Fruit fly (Drosophila melanogaster) whole organism, embryonic: ENCODE data around the gene CG32074.

ENCODE experiments used
- CG10274 ChIP-seq: fragments of 200-800 bp; sonication (Bioruptor generic); optimal IDR thresholded peaks from 3 replicates; lab custom pipeline; 2017; ENCODE audit warnings: missing biosample characterization, mild to moderate bottlenecking, missing genetic modification characterization
- CG10366 ChIP-seq: fragments of 200-800 bp; sonication (Bioruptor generic); IDR thresholded peaks from 2 replicates; pipeline ENCODE4 v1.3.6; 2022; ENCODE audit warnings: missing biosample characterization, missing genetic modification characterization
- CG11504 ChIP-seq: fragments of 200-800 bp; sonication (Bioruptor generic); optimal IDR thresholded peaks from 3 replicates; lab custom pipeline; 2019; ENCODE audit warnings: missing biosample characterization, mild to moderate bottlenecking, missing genetic modification characterization, moderate library complexity
- CG11723 ChIP-seq: fragments of 200-800 bp; sonication (Bioruptor generic); optimal IDR thresholded peaks from 2 replicates; lab custom pipeline; 2017; ENCODE audit warnings: missing biosample characterization, mild to moderate bottlenecking, missing genetic modification characterization
- CG12942 ChIP-seq: fragments of 200-800 bp; sonication (Bioruptor generic); optimal IDR thresholded peaks from 3 replicates; lab custom pipeline; 2016; ENCODE audit warnings: missing biosample characterization, missing genetic modification characterization
- CG13123 ChIP-seq: fragments of 200-800 bp; sonication (Bioruptor generic); optimal IDR thresholded peaks from 2 replicates; lab custom pipeline; 2016; ENCODE audit warnings: missing biosample characterization, missing genetic modification characterization
- CG13287 ChIP-seq: fragments of 200-800 bp; sonication (Bioruptor generic); IDR thresholded peaks from 2 replicates; pipeline ENCODE4 v1.3.6; 2022; ENCODE audit warnings: missing biosample characterization, missing genetic modification characterization; ENCODE audit not compliant: partially characterized antibody
- CG14667 ChIP-seq: fragments of 200-800 bp; sonication (Bioruptor generic); IDR thresholded peaks from 2 replicates; pipeline ENCODE4 v1.3.6; 2022; ENCODE audit warnings: missing biosample characterization, missing genetic modification characterization
- CG15011 ChIP-seq: fragments of 200-800 bp; sonication (Bioruptor generic); optimal IDR thresholded peaks from 3 replicates; lab custom pipeline; 2018; ENCODE audit warnings: missing biosample characterization, mild to moderate bottlenecking, missing genetic modification characterization
- CG17328 ChIP-seq: fragments of 200-800 bp; sonication (Bioruptor generic); IDR thresholded peaks from 2 replicates; pipeline ENCODE4 v1.3.6; 2022; ENCODE audit warnings: missing biosample characterization, missing genetic modification characterization
- CG17802 ChIP-seq: fragments of 200-800 bp; sonication (Bioruptor generic); optimal IDR thresholded peaks from 2 replicates; lab custom pipeline; 2018; ENCODE audit warnings: missing biosample characterization, mild to moderate bottlenecking, missing genetic modification characterization, moderate library complexity
- CG30403 ChIP-seq: fragments of 200-800 bp; sonication (Bioruptor generic); optimal IDR thresholded peaks from 3 replicates; lab custom pipeline; 2016; ENCODE audit warnings: missing biosample characterization, missing genetic modification characterization
- CG31365 ChIP-seq: fragments of 200-800 bp; sonication (Bioruptor generic); optimal IDR thresholded peaks from 2 replicates; lab custom pipeline; 2018; ENCODE audit warnings: missing biosample characterization, mild to moderate bottlenecking, missing genetic modification characterization
- CG32532 ChIP-seq: fragments of 200-800 bp; sonication (Bioruptor generic); IDR thresholded peaks from 2 replicates; pipeline ENCODE4 v1.3.6; 2022; ENCODE audit warnings: missing biosample characterization, missing genetic modification characterization
- CG32767 ChIP-seq: fragments of 200-800 bp; sonication (Bioruptor generic); IDR thresholded peaks from 2 replicates; pipeline ENCODE4 v1.3.6; 2022; ENCODE audit warnings: missing biosample characterization, missing genetic modification characterization
- CG4360 ChIP-seq: fragments of 200-800 bp; sonication (Bioruptor generic); IDR thresholded peaks from 2 replicates; pipeline ENCODE4 v1.3.6; 2022; ENCODE audit warnings: missing biosample characterization, missing genetic modification characterization
- CG4707 ChIP-seq: fragments of 200-800 bp; sonication (Bioruptor generic); optimal IDR thresholded peaks from 2 replicates; lab custom pipeline; 2018; ENCODE audit warnings: missing biosample characterization, mild to moderate bottlenecking, missing genetic modification characterization, moderate library complexity
- CG5180 ChIP-seq: fragments of 200-800 bp; sonication (Bioruptor generic); optimal IDR thresholded peaks from 3 replicates; lab custom pipeline; 2017; ENCODE audit warnings: missing biosample characterization, missing genetic modification characterization, mild to moderate bottlenecking, moderate library complexity, missing genetic modification reagents
- CG8359 ChIP-seq: fragments of 200-800 bp; sonication (Bioruptor generic); optimal IDR thresholded peaks from 2 replicates; lab custom pipeline; 2017; ENCODE audit warnings: missing biosample characterization, mild to moderate bottlenecking, missing genetic modification characterization, borderline replicate concordance
- CG9609 ChIP-seq: fragments of 200-800 bp; sonication (Bioruptor generic); optimal IDR thresholded peaks from 3 replicates; lab custom pipeline; 2016; ENCODE audit warnings: missing biosample characterization, missing genetic modification characterization
- CG9797 ChIP-seq: fragments of 200-800 bp; sonication (Bioruptor generic); optimal IDR thresholded peaks from 3 replicates; lab custom pipeline; 2018; ENCODE audit warnings: missing biosample characterization, mild to moderate bottlenecking, missing genetic modification characterization
- Deaf1 ChIP-seq: fragments of 200-800 bp; optimal IDR thresholded peaks from 3 replicates; lab custom pipeline; 2019; ENCODE audit warnings: missing biosample characterization, mild to moderate bottlenecking, missing genetic modification characterization, moderate library complexity
- Dek ChIP-seq: fragments of 200-800 bp; sonication (Bioruptor generic); optimal IDR thresholded peaks from 3 replicates; lab custom pipeline; 2019; ENCODE audit warnings: missing biosample characterization, mild to moderate bottlenecking, missing genetic modification characterization, moderate library complexity
- Elba2 ChIP-seq: fragments of 200-800 bp; sonication (Bioruptor generic); optimal IDR thresholded peaks from 3 replicates; lab custom pipeline; 2016; ENCODE audit warnings: missing biosample characterization, missing genetic modification characterization
- Gug ChIP-seq: fragments of 200-800 bp; sonication (Bioruptor generic); IDR thresholded peaks from 4 replicates; pipeline ENCODE4 v1.3.6; 2022; ENCODE audit warnings: missing biosample characterization, missing genetic modification characterization
- Hr39 ChIP-seq: fragments of >200 bp; optimal IDR thresholded peaks from 2 replicates; lab custom pipeline; 2017
- Hr78 ChIP-seq, 2 experiments: fragments of 200-800 bp in 1 of 2; fragments of >200 bp in 1 of 2; sonication (Bioruptor generic) in 1 of 2; optimal IDR thresholded peaks; 2 replicates each; lab custom pipeline; 2017 to 2019; ENCODE audit warnings: missing biosample characterization in 2 of 2, missing genetic modification characterization in 2 of 2, mild to moderate bottlenecking in 1 of 2, moderate library complexity in 1 of 2
- Jarid2 ChIP-seq: fragments of 200-800 bp; sonication (Bioruptor generic); optimal IDR thresholded peaks from 3 replicates; lab custom pipeline; 2017; ENCODE audit warnings: mild to moderate bottlenecking, missing biosample characterization, missing genetic modification reagents, missing genetic modification characterization
- Lpt ChIP-seq: fragments of >200 bp; optimal IDR thresholded peaks from 2 replicates; lab custom pipeline; 2018; ENCODE audit warnings: missing biosample characterization, missing genetic modification characterization
- Myb ChIP-seq: fragments of 200-800 bp; sonication (Bioruptor generic); optimal IDR thresholded peaks from 2 replicates; lab custom pipeline; 2016; ENCODE audit warnings: missing biosample characterization, missing genetic modification characterization
- NC2α ChIP-seq: fragments of 200-800 bp; sonication (Bioruptor generic); optimal IDR thresholded peaks from 2 replicates; lab custom pipeline; 2016; ENCODE audit warnings: missing biosample characterization, missing genetic modification characterization
- Nf-YB ChIP-seq: fragments of 200-800 bp; sonication (Bioruptor generic); optimal IDR thresholded peaks from 3 replicates; lab custom pipeline; 2019; ENCODE audit warnings: missing biosample characterization, mild to moderate bottlenecking, missing genetic modification characterization, moderate library complexity
- Oli ChIP-seq: fragments of 200-800 bp; sonication (Bioruptor generic); optimal IDR thresholded peaks from 2 replicates; lab custom pipeline; 2018; ENCODE audit warnings: missing biosample characterization, mild to moderate bottlenecking, missing genetic modification characterization, moderate library complexity
- Ravus ChIP-seq: fragments of 200-800 bp; sonication (Bioruptor generic); IDR thresholded peaks from 2 replicates; pipeline ENCODE4 v1.3.6; 2022; ENCODE audit warnings: missing biosample characterization, missing genetic modification characterization
- Sry-δ ChIP-seq: fragments of 200-800 bp; sonication (Bioruptor generic); optimal IDR thresholded peaks from 2 replicates; lab custom pipeline; 2016; ENCODE audit warnings: missing biosample characterization, missing genetic modification characterization
- az2 ChIP-seq: fragments of 200-800 bp; sonication (Bioruptor generic); optimal IDR thresholded peaks from 3 replicates; lab custom pipeline; 2016; ENCODE audit warnings: missing biosample characterization, missing genetic modification characterization
- caup ChIP-seq: fragments of 200-800 bp; sonication (Bioruptor generic); optimal IDR thresholded peaks from 3 replicates; lab custom pipeline; 2017; ENCODE audit warnings: missing biosample characterization, mild to moderate bottlenecking, missing genetic modification characterization, moderate library complexity; ENCODE audit not compliant: severe bottlenecking
- cg ChIP-seq: fragments of 200-800 bp; sonication (Bioruptor generic); optimal IDR thresholded peaks from 3 replicates; lab custom pipeline; 2019; ENCODE audit warnings: missing biosample characterization, mild to moderate bottlenecking, missing genetic modification characterization, moderate library complexity
- croc ChIP-seq: fragments of 200-800 bp; sonication (Bioruptor generic); conservative IDR thresholded peaks from 3 replicates; pipeline ENCODE4 v1.3.6; 2022; ENCODE audit warnings: missing biosample characterization, missing genetic modification characterization
- disco-r ChIP-seq: fragments of 200-800 bp; sonication (Bioruptor generic); optimal IDR thresholded peaks from 2 replicates; lab custom pipeline; 2016; ENCODE audit warnings: missing biosample characterization, missing genetic modification characterization
- eyg ChIP-seq: fragments of 200-800 bp; sonication (Bioruptor generic); optimal IDR thresholded peaks from 3 replicates; lab custom pipeline; 2016; ENCODE audit warnings: missing biosample characterization, missing genetic modification characterization
- fru ChIP-seq: fragments of >200 bp; optimal IDR thresholded peaks from 2 replicates; lab custom pipeline; 2017
- gce ChIP-seq: fragments of 200-800 bp; sonication (Bioruptor generic); IDR thresholded peaks from 3 replicates; pipeline ENCODE4 v1.3.6; 2022; ENCODE audit warnings: missing biosample characterization, missing genetic modification characterization
- hkb ChIP-seq, 2 experiments: fragments of 200-800 bp in 1 of 2; fragments of >200 bp in 1 of 2; sonication (Bioruptor generic) in 1 of 2; IDR thresholded peaks in 1 of 2; optimal IDR thresholded peaks in 1 of 2; 2 replicates each; pipeline versions ENCODE4 v1.3.6 to Lab custom; 2017 to 2022; ENCODE audit warnings: missing biosample characterization in 1 of 2, missing genetic modification characterization in 1 of 2
- kni ChIP-seq: fragments of 200-800 bp; sonication (Bioruptor generic); optimal IDR thresholded peaks from 3 replicates; lab custom pipeline; 2017; ENCODE audit warnings: mild to moderate bottlenecking, missing biosample characterization, missing genetic modification reagents, missing genetic modification characterization
- mld ChIP-seq: fragments of 200-800 bp; sonication (Bioruptor generic); IDR thresholded peaks from 3 replicates; pipeline ENCODE4 v1.3.6; 2022; ENCODE audit warnings: missing biosample characterization, missing genetic modification characterization; ENCODE audit not compliant: partially characterized antibody
- peb ChIP-seq: fragments of 200-800 bp; sonication (Bioruptor generic); IDR thresholded peaks from 2 replicates; pipeline ENCODE4 v1.3.6; 2022; ENCODE audit warnings: missing biosample characterization, missing genetic modification characterization
- phol ChIP-seq: fragments of 200-800 bp; sonication (Bioruptor generic); optimal IDR thresholded peaks from 3 replicates; lab custom pipeline; 2018; ENCODE audit warnings: missing biosample characterization, mild to moderate bottlenecking, missing genetic modification characterization, moderate library complexity
- repo ChIP-seq: fragments of 200-800 bp; sonication (Bioruptor generic); optimal IDR thresholded peaks from 2 replicates; lab custom pipeline; 2016; ENCODE audit warnings: missing biosample characterization, missing genetic modification characterization
- ro ChIP-seq: fragments of 200-800 bp; sonication (Bioruptor generic); IDR thresholded peaks from 2 replicates; pipeline ENCODE4 v1.3.6; 2022; ENCODE audit warnings: missing biosample characterization, missing genetic modification characterization
- ssp ChIP-seq: fragments of 200-800 bp; sonication (Bioruptor generic); IDR thresholded peaks from 2 replicates; pipeline ENCODE4 v1.3.6; 2022; ENCODE audit warnings: missing biosample characterization, missing genetic modification characterization

Gene CG32074

DNA sequence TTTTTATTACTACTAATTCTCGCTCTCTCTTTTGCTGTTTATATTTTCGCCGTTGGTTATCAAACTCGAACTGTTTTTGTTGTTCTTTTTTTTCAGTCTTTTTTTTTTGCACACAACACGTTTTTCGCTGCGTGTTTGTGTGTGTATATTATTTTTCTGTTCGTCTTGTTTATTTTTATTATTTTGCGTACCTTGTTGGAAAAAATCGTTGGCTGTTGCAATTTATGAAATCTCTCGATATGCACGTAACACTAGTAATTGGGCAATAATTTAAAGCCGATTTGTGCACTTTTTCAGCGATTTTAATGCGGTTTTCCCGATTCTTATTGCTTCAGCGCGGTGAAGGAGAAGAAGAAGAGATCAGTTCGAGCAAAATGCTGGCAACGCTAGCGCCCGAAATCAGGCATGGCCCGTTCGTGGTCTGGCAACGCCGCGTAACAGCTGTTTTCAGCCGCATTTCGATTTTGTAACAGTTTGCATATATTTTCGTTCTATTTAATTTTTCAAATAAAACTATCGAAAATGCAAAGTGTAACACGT, 11.6 kb downstream of the CG32074 start, which contains the start of the genes FoxK and mRpL2 (continued):
- TF ChIP-seq eyg: no peak
- TF ChIP-seq CG9609 (GFP tag; lab: Kevin White, UChicago): no peak
- TF ChIP-seq Ravus (GFP tag; lab: Robert Waterston, UW): no peak
- peak; percentile 82 for TF ChIP-seq CG32767 (GFP tag; lab: Robert Waterston, UW)
- no peak for TF ChIP-seq mld
- TF ChIP-seq CG13287 (GFP tag; lab: Robert Waterston, UW): peak; percentile 57; the same call in 1 of the 2 replicates
- no peak for TF ChIP-seq CG10366 (GFP tag; lab: Robert Waterston, UW)
- TF ChIP-seq CG14667 (GFP tag; lab: Robert Waterston, UW): no peak
- TF ChIP-seq Lpt (GFP tag; lab: Kevin White, UChicago): no peak
- TF ChIP-seq CG8359 (GFP tag; lab: Kevin White, UChicago): peak; percentile 80
- no peak for TF ChIP-seq repo (GFP tag; lab: Kevin White, UChicago)
- TF ChIP-seq ro: no peak
- no peak for TF ChIP-seq NC2α
- TF ChIP-seq Hr39 (lab: Kevin White, UChicago): no peak
- peak; percentile 54 for TF ChIP-seq CG9797
- no peak for TF ChIP-seq CG10274 (GFP tag; lab: Kevin White, UChicago)
- TF ChIP-seq CG32532: no peak
- no peak for TF ChIP-seq Dek
- TF ChIP-seq CG30403 (GFP tag; lab: Kevin White, UChicago): no peak
- TF ChIP-seq Myb (GFP tag; lab: Kevin White, UChicago): peak; percentile 78
- no peak for TF ChIP-seq Oli
- TF ChIP-seq kni (GFP tag; lab: Kevin White, UChicago): no peak
- TF ChIP-seq gce (GFP tag; lab: Robert Waterston, UW): no peak
- TF ChIP-seq CG15011 (GFP tag; lab: Kevin White, UChicago): no peak
- TF ChIP-seq CG4707: no peak
- no peak for TF ChIP-seq disco-r (GFP tag; lab: Kevin White, UChicago)
- TF ChIP-seq CG11504: peak; percentile 2
- TF ChIP-seq peb (GFP tag; lab: Robert Waterston, UW): no peak
- TF ChIP-seq Gug (GFP tag; lab: Robert Waterston, UW): no peak
- TF ChIP-seq CG11723 (GFP tag; lab: Kevin White, UChicago): no peak
- TF ChIP-seq caup (GFP tag; lab: Kevin White, UChicago): peak; percentile 6
- peak; percentile 53 for TF ChIP-seq Sry-δ
- no peak for TF ChIP-seq CG4360
- TF ChIP-seq CG17802 (tag; lab: Kevin White, UChicago): no peak
- no peak for TF ChIP-seq Hr78 (GFP tag; optimal IDR thresholded peaks at IDR 0.05; lab: Kevin White, UChicago)
- TF ChIP-seq Nf-YB (GFP tag; lab: Kevin White, UChicago): no peak
- TF ChIP-seq Deaf1 (tag; lab: Kevin White, UChicago): no peak
- no peak for TF ChIP-seq Jarid2
- no peak for TF ChIP-seq CG5180 (GFP tag; lab: Kevin White, UChicago)
- no peak for TF ChIP-seq fru (lab: Kevin White, UChicago)
- no peak for TF ChIP-seq ssp (GFP tag; lab: Robert Waterston, UW)
- no peak for TF ChIP-seq hkb (optimal IDR thresholded peaks at IDR 0.05; lab: Kevin White, UChicago)
- TF ChIP-seq hkb (GFP tag; IDR thresholded peaks at IDR 0.05; lab: Robert Waterston, UW): no peak
- TF ChIP-seq CG12942 (GFP tag; lab: Kevin White, UChicago): no peak
- TF ChIP-seq az2 (GFP tag; lab: Kevin White, UChicago): no peak
- peak; percentile 99 for TF ChIP-seq Elba2 (GFP tag; lab: Kevin White, UChicago)
- TF ChIP-seq croc (GFP tag; lab: Robert Waterston, UW): no peak
- peak; percentile 45 for TF ChIP-seq phol
- peak; percentile 26 for TF ChIP-seq cg (GFP tag; lab: Kevin White, UChicago)
- TF ChIP-seq CG31365 (tag; lab: Kevin White, UChicago): no peak
- no peak for TF ChIP-seq CG13123
- TF ChIP-seq CG17328: no peak
